Fruit fly (Drosophila melanogaster) whole organism, pupa: Measurements from ENCODE around the gene fkh.

ENCODE experiments used
- CG10348 ChIP-seq: fragments of 200-800 bp; sonication (Bioruptor generic); IDR thresholded peaks from 2 replicates; pipeline ENCODE4 v1.3.6; 2022; ENCODE audit warnings: missing biosample characterization, missing genetic modification characterization
- CG12605 ChIP-seq: fragments of 200-800 bp; sonication (Bioruptor generic); IDR thresholded peaks from 2 replicates; pipeline ENCODE4 v1.3.6; 2022; ENCODE audit warnings: missing biosample characterization, missing genetic modification characterization
- CG13204 ChIP-seq: fragments of 200-800 bp; sonication (Bioruptor generic); optimal IDR thresholded peaks from 2 replicates; lab custom pipeline; 2018; ENCODE audit warnings: missing biosample characterization, mild to moderate bottlenecking, missing genetic modification characterization, moderate library complexity
- CG9948 ChIP-seq: fragments of 200-800 bp; sonication (Bioruptor generic); optimal IDR thresholded peaks from 2 replicates; lab custom pipeline; 2018; ENCODE audit warnings: missing biosample characterization, mild to moderate bottlenecking, missing genetic modification characterization, moderate library complexity
- Pif1A ChIP-seq: fragments of 200-800 bp; sonication (Bioruptor generic); optimal IDR thresholded peaks from 3 replicates; lab custom pipeline; 2016; ENCODE audit warnings: missing biosample characterization, missing genetic modification characterization

- no peak for TF ChIP-seq CG12605 (GFP tag; lab: Robert Waterston, UW)
- TF ChIP-seq CG9948 = peak; percentile 13
- no peak for TF ChIP-seq CG10348 (GFP tag; lab: Robert Waterston, UW)
- peak; percentile 47 for TF ChIP-seq Pif1A (GFP tag; lab: Kevin White, UChicago)
- peak; percentile 19 for TF ChIP-seq CG13204
Observed at dm6 chr3R:28629186-28629979, 44.3 kb upstream of the fkh start.
